Worm (Caenorhabditis elegans) whole organism, mixed stage, embryonic: Measurements from ENCODE around the gene F16G10.3.

ENCODE experiments used
- bed-3 ChIP-seq: fragments of 200-800 bp; sonication (Bioruptor generic); optimal IDR thresholded peaks from 3 replicates; lab custom pipeline; 2018; ENCODE audit warnings: mild to moderate bottlenecking, missing genetic modification characterization, moderate library complexity, missing compliant biosample characterization
- blmp-1 ChIP-seq: fragments of 150-350 bp; optimal IDR thresholded peaks from 2 replicates; lab custom pipeline; 2014; ENCODE audit warnings: missing biosample characterization, missing genetic modification characterization
- ceh-43 ChIP-seq: fragments of 200-800 bp; sonication (Bioruptor generic); optimal IDR thresholded peaks from 2 replicates; lab custom pipeline; 2018; ENCODE audit warnings: mild to moderate bottlenecking, missing genetic modification characterization, moderate library complexity, missing compliant biosample characterization
- ceh-83 ChIP-seq: fragments of 200-800 bp; sonication (Bioruptor generic); optimal IDR thresholded peaks from 2 replicates; lab custom pipeline; 2018; ENCODE audit warnings: mild to moderate bottlenecking, missing genetic modification characterization, missing compliant biosample characterization
- cnd-1 ChIP-seq: fragments of 200-800 bp; sonication (Bioruptor generic); optimal IDR thresholded peaks from 2 replicates; lab custom pipeline; 2018; ENCODE audit warnings: mild to moderate bottlenecking, missing genetic modification characterization, missing compliant biosample characterization
- drap-1 ChIP-seq: fragments of 200-800 bp; sonication (Bioruptor generic); optimal IDR thresholded peaks from 3 replicates; lab custom pipeline; 2018; ENCODE audit warnings: mild to moderate bottlenecking, missing genetic modification characterization, missing compliant biosample characterization
- elt-1 ChIP-seq: sonication (generic microtip); optimal IDR thresholded peaks from 2 replicates; lab custom pipeline; 2017; ENCODE audit warnings: missing genetic modification characterization, mild to moderate bottlenecking, missing compliant biosample characterization, antibody characterized with exemption, moderate library complexity, borderline replicate concordance; ENCODE audit not compliant: insufficient read depth
- flh-1 ChIP-seq: fragments of 200-800 bp; sonication (Bioruptor generic); optimal IDR thresholded peaks from 2 replicates; lab custom pipeline; 2018; ENCODE audit warnings: mild to moderate bottlenecking, missing genetic modification characterization, moderate library complexity, missing compliant biosample characterization
- ham-2 ChIP-seq: fragments of 200-800 bp; sonication (Bioruptor generic); optimal IDR thresholded peaks from 2 replicates; lab custom pipeline; 2018; ENCODE audit warnings: mild to moderate bottlenecking, missing genetic modification characterization, missing compliant biosample characterization
- hlh-1 ChIP-seq: fragments of 150-350 bp; optimal IDR thresholded peaks from 2 replicates; lab custom pipeline; 2014; ENCODE audit warnings: missing biosample characterization, missing genetic modification reagents, missing genetic modification characterization
- lin-13 ChIP-seq: fragments of 150-350 bp; optimal IDR thresholded peaks from 2 replicates; lab custom pipeline; 2014; ENCODE audit warnings: missing biosample characterization, missing genetic modification characterization
- lin-32 ChIP-seq: fragments of 200-800 bp; sonication (Bioruptor generic); optimal IDR thresholded peaks from 2 replicates; lab custom pipeline; 2018; ENCODE audit warnings: mild to moderate bottlenecking, missing genetic modification characterization, missing compliant biosample characterization
- lsy-2 ChIP-seq: fragments of 150-350 bp; optimal IDR thresholded peaks from 2 replicates; lab custom pipeline; 2014; ENCODE audit warnings: missing biosample characterization, missing genetic modification characterization
- mab-5 ChIP-seq: fragments of 150-350 bp; optimal IDR thresholded peaks from 2 replicates; lab custom pipeline; 2014; ENCODE audit warnings: missing biosample characterization, missing genetic modification characterization
- mep-1 ChIP-seq: fragments of 150-350 bp; optimal IDR thresholded peaks from 2 replicates; lab custom pipeline; 2017; ENCODE audit warnings: missing biosample characterization, missing genetic modification reagents, missing genetic modification characterization, inconsistent platforms
- nhr-2 ChIP-seq: fragments of 150-350 bp; optimal IDR thresholded peaks from 2 replicates; lab custom pipeline; 2014; ENCODE audit warnings: missing biosample characterization, missing genetic modification characterization
- nhr-237 ChIP-seq: fragments of 150-350 bp; optimal IDR thresholded peaks from 2 replicates; lab custom pipeline; 2014; ENCODE audit warnings: missing biosample characterization, missing genetic modification characterization
- nhr-28 ChIP-seq: fragments of 150-350 bp; optimal IDR thresholded peaks from 2 replicates; lab custom pipeline; 2014; ENCODE audit warnings: missing biosample characterization, missing genetic modification characterization
- nhr-76 ChIP-seq: sonication (generic microtip); optimal IDR thresholded peaks from 2 replicates; lab custom pipeline; 2017; ENCODE audit warnings: missing biosample characterization, missing genetic modification characterization
- pha-4 ChIP-seq: fragments of 150-350 bp; optimal IDR thresholded peaks from 2 replicates; lab custom pipeline; 2018; ENCODE audit warnings: missing biosample characterization, missing genetic modification reagents, missing genetic modification characterization
- sem-2 ChIP-seq: fragments of 200-800 bp; sonication (Bioruptor generic); optimal IDR thresholded peaks from 2 replicates; lab custom pipeline; 2018; ENCODE audit warnings: mild to moderate bottlenecking, missing genetic modification characterization, missing compliant biosample characterization
- snpc-4 ChIP-seq: fragments of 150-350 bp; optimal IDR thresholded peaks from 2 replicates; lab custom pipeline; 2014; ENCODE audit warnings: missing biosample characterization, missing genetic modification characterization
- sptf-1 ChIP-seq: sonication (generic microtip); optimal IDR thresholded peaks from 2 replicates; lab custom pipeline; 2017; ENCODE audit warnings: mild to moderate bottlenecking, missing genetic modification characterization, moderate library complexity, missing compliant biosample characterization
- tbx-8 ChIP-seq: fragments of 200-800 bp; sonication (Bioruptor generic); optimal IDR thresholded peaks from 2 replicates; lab custom pipeline; 2018; ENCODE audit warnings: mild to moderate bottlenecking, missing genetic modification characterization, moderate library complexity, missing compliant biosample characterization
- unc-120 ChIP-seq: sonication (generic microtip); optimal IDR thresholded peaks from 2 replicates; lab custom pipeline; 2017; ENCODE audit warnings: missing genetic modification characterization, missing compliant biosample characterization; ENCODE audit not compliant: poor library complexity, severe bottlenecking
- unc-39 ChIP-seq: fragments of 150-350 bp; optimal IDR thresholded peaks from 2 replicates; lab custom pipeline; 2014; ENCODE audit warnings: missing biosample characterization, missing genetic modification characterization
- unc-62 ChIP-seq: fragments of 150-350 bp; optimal IDR thresholded peaks from 2 replicates; lab custom pipeline; 2014; ENCODE audit warnings: missing biosample characterization, missing genetic modification reagents, missing genetic modification characterization
- zip-8 ChIP-seq: fragments of 150-350 bp; optimal IDR thresholded peaks from 2 replicates; lab custom pipeline; 2014; ENCODE audit warnings: missing biosample characterization, missing genetic modification characterization
- ztf-11 ChIP-seq: fragments of 150-350 bp; optimal IDR thresholded peaks from 2 replicates; lab custom pipeline; 2014; ENCODE audit warnings: missing biosample characterization, missing genetic modification characterization

The F16G10.3 gene

DNA sequence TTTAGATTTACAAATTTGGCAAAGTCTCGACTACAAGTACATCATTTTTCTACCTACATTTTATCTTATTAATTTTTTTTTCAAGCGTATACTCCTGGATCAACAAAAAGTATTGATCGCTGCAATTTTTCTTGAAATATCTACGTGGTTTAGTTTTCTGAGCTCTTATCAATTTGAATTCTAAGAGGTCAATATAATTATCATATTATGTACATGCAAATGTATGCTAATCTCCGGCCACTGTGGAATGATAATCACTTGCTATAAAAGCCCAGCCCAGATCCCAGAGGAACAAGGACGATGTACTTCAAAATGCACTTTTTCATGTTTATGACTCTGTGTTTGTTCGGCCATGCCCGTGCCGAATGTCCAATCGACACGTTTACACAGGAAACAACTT, 15.4 kb upstream of the F16G10.3 start, which contains the start of gene F43C11.1:
Gene F43C11.1 (plus strand): TSS at position 301 of the 400 bp plus-strand sequence.
- TF ChIP-seq ceh-43 = no peak

DNA sequence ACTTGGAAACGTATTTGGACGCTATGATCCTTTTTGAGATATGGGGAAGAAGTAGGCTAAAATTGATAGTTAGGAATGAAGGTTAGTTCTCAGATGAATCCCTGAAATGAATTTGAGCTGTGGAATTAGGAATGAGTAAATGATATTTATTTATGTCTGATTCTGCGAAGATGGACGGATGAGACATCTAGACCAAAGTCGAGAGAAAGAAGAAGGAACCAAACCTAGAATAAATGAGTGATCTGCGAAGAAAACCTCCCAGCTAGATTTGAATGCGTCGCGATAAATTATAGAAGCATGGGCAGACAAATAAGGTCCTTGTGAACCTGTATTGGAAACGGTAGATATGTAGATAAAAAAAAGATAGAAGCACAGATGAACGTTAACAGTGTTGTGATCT, 12.2 kb upstream of the F16G10.3 start, which contains the start of gene F43C11.16:
Gene F43C11.16 (minus strand): TSS at position 101 of the 400 bp plus-strand sequence.
- no peak for TF ChIP-seq cnd-1 (tag; lab: Kevin White, UChicago)
- no peak for TF ChIP-seq tbx-8 (GFP tag; lab: Kevin White, UChicago)
- no peak for TF ChIP-seq ceh-83
- no peak for TF ChIP-seq lsy-2 (tag; lab: Kevin White, UChicago)
- TF ChIP-seq elt-1 (tag; lab: Kevin White, UChicago) = no peak
- TF ChIP-seq lin-13 (tag; lab: Kevin White, UChicago) = no peak
- TF ChIP-seq zip-8 (tag; lab: Kevin White, UChicago) = no peak
- TF ChIP-seq nhr-28 (tag; lab: Kevin White, UChicago) = no peak
- no peak for TF ChIP-seq flh-1
- TF ChIP-seq nhr-76 (tag; lab: Kevin White, UChicago) = no peak
- no peak for TF ChIP-seq hlh-1 (tag; lab: Kevin White, UChicago)
- TF ChIP-seq, all 35 proteins: peak for 0

DNA sequence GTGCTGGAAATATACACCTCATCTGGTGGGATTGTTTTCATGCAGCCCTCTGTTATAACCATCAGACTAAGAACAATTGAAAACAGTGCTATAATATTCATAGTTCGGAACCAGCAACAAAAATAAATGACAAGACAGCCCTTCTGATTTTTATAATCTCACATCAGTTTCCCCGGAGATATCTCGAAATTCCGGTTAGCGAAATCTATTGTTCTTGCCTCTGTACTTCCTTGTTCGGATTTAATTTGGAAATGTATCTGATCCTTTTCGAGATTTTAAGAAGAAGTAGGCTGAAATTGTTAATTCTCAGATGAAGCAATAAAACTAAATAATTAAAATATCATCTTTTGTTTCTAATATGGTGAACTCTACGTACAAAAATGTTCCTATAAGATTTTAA, 8.5 kb upstream of the F16G10.3 start, which contains the start of gene F43C11.11:
Gene F43C11.11 (minus strand): TSS at position 101 of the 400 bp plus-strand sequence.
- no peak for TF ChIP-seq nhr-28 (tag; lab: Kevin White, UChicago)
- no peak for TF ChIP-seq mab-5 (tag; lab: Kevin White, UChicago)
- TF ChIP-seq lin-32 (GFP tag; lab: Kevin White, UChicago) = no peak
- no peak for TF ChIP-seq hlh-1 (tag; lab: Kevin White, UChicago)

DNA sequence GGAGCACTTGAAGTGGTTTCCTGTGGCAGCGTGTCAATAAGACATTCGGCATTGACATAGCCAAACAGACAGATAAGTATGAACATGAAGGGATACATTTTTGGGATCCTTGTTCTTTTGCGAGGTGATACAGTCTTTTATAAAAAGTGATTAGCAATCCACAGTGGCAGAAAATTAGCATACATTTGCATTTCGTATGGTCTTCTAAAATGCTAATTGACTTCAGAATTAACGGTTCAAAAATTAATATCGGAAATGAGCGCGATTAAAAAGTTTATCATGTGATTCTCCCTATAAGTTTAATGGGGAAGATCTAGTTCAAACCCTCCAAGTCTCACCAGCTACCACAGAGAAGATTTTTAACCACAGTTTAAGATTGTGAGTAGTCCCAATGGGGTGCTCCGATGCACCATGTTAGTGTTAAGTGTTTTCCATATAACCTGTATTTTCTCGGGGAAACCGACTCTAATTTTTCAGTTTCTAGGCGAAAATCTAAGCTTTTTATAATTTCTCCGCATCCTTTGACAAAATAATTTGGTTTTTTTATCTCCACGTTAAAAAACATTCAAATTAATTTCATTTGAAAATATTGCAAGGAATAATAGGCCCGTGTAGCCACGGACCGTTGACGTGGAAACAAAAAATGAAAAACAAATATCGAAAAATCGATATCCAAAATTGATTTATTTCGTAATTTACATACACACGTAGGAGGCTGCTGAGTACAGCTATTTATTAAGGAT, 5.4 kb upstream of the F16G10.3 start, which contains the start of the genes F43C11.12 and F16G10.5:
Gene F43C11.12 (minus strand): TSS at position 101 of the 743 bp plus-strand sequence.
Gene F16G10.5 (plus strand): TSS at position 693 of the 743 bp plus-strand sequence.
- TF ChIP-seq sem-2 (GFP tag; lab: Kevin White, UChicago) = no peak
- no peak for TF ChIP-seq sptf-1
- no peak for TF ChIP-seq unc-39 (tag; lab: Kevin White, UChicago)
- no peak for TF ChIP-seq cnd-1 (tag; lab: Kevin White, UChicago)
- TF ChIP-seq tbx-8 (GFP tag; lab: Kevin White, UChicago) = no peak
- no peak for TF ChIP-seq zip-8 (tag; lab: Kevin White, UChicago)

DNA sequence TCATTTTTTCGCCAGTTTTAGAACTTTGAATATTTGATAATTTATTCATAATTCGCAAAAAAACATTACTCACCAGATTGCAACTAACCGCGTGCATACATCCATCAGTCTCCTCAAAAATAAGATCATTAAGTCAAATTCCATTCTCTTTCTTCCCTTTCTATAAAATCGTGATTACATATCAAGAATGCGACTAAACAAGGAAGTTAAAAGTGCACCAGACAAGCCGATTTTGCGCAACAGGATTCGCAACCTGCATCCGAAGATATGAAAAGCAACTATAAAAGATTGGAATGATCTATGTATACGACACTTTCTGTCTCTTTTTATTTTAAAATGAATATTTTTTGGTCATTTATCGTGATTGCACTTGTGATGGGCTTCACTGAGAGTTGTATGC, 3.2 kb upstream of the F16G10.3 start, which contains the start of gene hpo-25:
Gene hpo-25 (plus strand): TSS at position 301 of the 400 bp plus-strand sequence.
- no peak for TF ChIP-seq nhr-28 (tag; lab: Kevin White, UChicago)
- no peak for TF ChIP-seq flh-1
- no peak for TF ChIP-seq nhr-76 (tag; lab: Kevin White, UChicago)
- no peak for TF ChIP-seq unc-62 (GFP tag; lab: Kevin White, UChicago)
- no peak for TF ChIP-seq bed-3 (GFP tag; lab: Kevin White, UChicago)
- TF ChIP-seq ham-2 = no peak
- TF ChIP-seq sptf-1 = no peak

DNA sequence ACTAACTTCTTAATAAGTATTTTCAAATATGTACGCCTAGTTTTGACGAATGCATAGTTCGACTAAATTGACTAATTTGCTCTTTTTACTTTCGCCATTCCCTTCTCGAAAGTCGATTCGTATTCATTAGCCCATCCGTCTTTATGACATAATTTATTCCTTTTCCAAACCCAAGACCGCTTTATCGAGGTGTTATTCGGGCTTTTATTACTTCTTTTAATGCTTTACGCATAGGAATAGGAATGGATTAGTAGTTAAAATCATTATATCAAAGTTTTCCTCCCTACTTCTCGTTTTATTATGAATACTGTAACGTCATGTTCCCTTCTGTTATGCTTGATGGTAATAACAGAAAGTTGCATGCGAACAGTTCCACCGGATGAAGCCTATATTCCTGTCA, 2.8 kb downstream of the F16G10.3 start, which contains the start of gene F16G10.2:
Gene F16G10.2 (plus strand): TSS at position 301 of the 400 bp plus-strand sequence.
- no peak for TF ChIP-seq nhr-76 (tag; lab: Kevin White, UChicago)
- TF ChIP-seq drap-1 (GFP tag; lab: Kevin White, UChicago) = no peak
- no peak for TF ChIP-seq bed-3 (GFP tag; lab: Kevin White, UChicago)
- no peak for TF ChIP-seq snpc-4
- no peak for TF ChIP-seq pha-4 (tag; lab: Kevin White, UChicago)
- no peak for TF ChIP-seq lin-13 (tag; lab: Kevin White, UChicago)
- no peak for TF ChIP-seq nhr-2 (tag; lab: Kevin White, UChicago)
- no peak for TF ChIP-seq ham-2
- TF ChIP-seq sem-2 (GFP tag; lab: Kevin White, UChicago) = no peak
- no peak for TF ChIP-seq mep-1
- no peak for TF ChIP-seq unc-120
- TF ChIP-seq zip-8 (tag; lab: Kevin White, UChicago) = no peak
- no peak for TF ChIP-seq ztf-11 (tag; lab: Kevin White, UChicago)
- no peak for TF ChIP-seq unc-39 (tag; lab: Kevin White, UChicago)
- no peak for TF ChIP-seq nhr-237 (tag; lab: Kevin White, UChicago)
- TF ChIP-seq sptf-1 = no peak
- no peak for TF ChIP-seq blmp-1 (tag; lab: Kevin White, UChicago)
